Worm (Caenorhabditis elegans): ENCODE measurements around the gene hpo-6.

ce11 chrIV:1522358-1522757, 39.6 kb upstream of the hpo-6 start:
- TF ChIP-seq klf-2 (GFP tag; conservative IDR thresholded peaks at IDR 0.05) (no peak), T22C8.4 (GFP tag; IDR thresholded peaks at IDR 0.05) (no peak), ref-1 (GFP tag; conservative IDR thresholded peaks at IDR 0.05) (no peak), tab-1 (GFP tag; IDR thresholded peaks at IDR 0.05) (no peak), flt-1 (GFP tag; IDR thresholded peaks at IDR 0.05) (no peak), med-1 (GFP tag; optimal IDR thresholded peaks at IDR 0.05; ENCODE audit: insufficient read depth) (no peak), ztf-29 (GFP tag; IDR thresholded peaks at IDR 0.05) (no peak), ztf-23 (GFP tag; IDR thresholded peaks at IDR 0.05) (no peak)

Measured in whole organism, midembryonic.